Worm (Caenorhabditis elegans): ENCODE results near the gene hrde-1.

The hrde-1 gene

ce11 chrIII:4172210-4172609 lies 3.7 kb downstream of the hrde-1 start (continued):
- TF ChIP-seq zim-3 (tag; optimal IDR thresholded peaks at IDR 0.05) (peak; percentile 63), ceh-27 (GFP tag; optimal IDR thresholded peaks at IDR 0.05) (no peak), unc-130 (GFP tag; optimal IDR thresholded peaks at IDR 0.05) (peak; percentile 69), rpc-1 (optimal IDR thresholded peaks at IDR 0.05) (no peak), rpc-1 (tag; optimal IDR thresholded peaks at IDR 0.05) (peak; percentile 7), ets-4 (GFP tag; optimal IDR thresholded peaks at IDR 0.05) (no peak), F49E8.2 (tag; optimal IDR thresholded peaks at IDR 0.05; ENCODE audit: insufficient read depth) (peak; percentile 82), bed-2 (GFP tag; IDR thresholded peaks at IDR 0.05) (no peak), him-1 (tag; optimal IDR thresholded peaks at IDR 0.05) (peak; percentile 63), nhr-80 (tag; optimal IDR thresholded peaks at IDR 0.05) (no peak), cebp-2 (GFP tag; IDR thresholded peaks at IDR 0.05) (peak; percentile 61; the same call in 1 of the 2 replicates), xnd-1 (tag; optimal IDR thresholded peaks at IDR 0.05) (peak; percentile 52), lin-40 (tag; optimal IDR thresholded peaks at IDR 0.05) (no peak), attf-6 (GFP tag; IDR thresholded peaks at IDR 0.05) (0 out of 2 replicates have a peak, but pooled peaks have one; percentile 29), madf-3 (GFP tag; IDR thresholded peaks at IDR 0.05) (peak; percentile 85), F39B2.1 (GFP tag; IDR thresholded peaks at IDR 0.05) (peak; percentile 9; the same call in 1 of the 2 replicates), bed-1 (GFP tag; IDR thresholded peaks at IDR 0.05) (no peak), F22D6.2 (tag; optimal IDR thresholded peaks at IDR 0.05) (no peak), snpc-3.4 (tag; optimal IDR thresholded peaks at IDR 0.05) (peak; percentile 23)

- peak; percentile 83 for TF ChIP-seq snpc-3.4 (tag; optimal IDR thresholded peaks at IDR 0.05)
- no peak for TF ChIP-seq F10E7.11 (tag; optimal IDR thresholded peaks at IDR 0.05)
- peak; percentile 50 for TF ChIP-seq die-1 (tag; optimal IDR thresholded peaks at IDR 0.05)
- TF ChIP-seq K12H6.12 (tag; optimal IDR thresholded peaks at IDR 0.05): peak; percentile 19
- peak; percentile 47 for TF ChIP-seq lsl-1 (GFP tag; optimal IDR thresholded peaks at IDR 0.05)
- TF ChIP-seq pbrm-1 (GFP tag; IDR thresholded peaks at IDR 0.05): peak; percentile 31; the same call in 1 of the 2 replicates
- peak; percentile 46 for TF ChIP-seq lin-40 (tag; optimal IDR thresholded peaks at IDR 0.05)
- peak; percentile 29 for TF ChIP-seq F52B5.7 (tag; optimal IDR thresholded peaks at IDR 0.05)
- peak; percentile 0 for TF ChIP-seq him-1 (tag; optimal IDR thresholded peaks at IDR 0.05)
- no peak for TF ChIP-seq dpff-1 (tag; optimal IDR thresholded peaks at IDR 0.05)
- no peak for TF ChIP-seq F55B11.4 (tag; optimal IDR thresholded peaks at IDR 0.05; ENCODE audit: borderline replicate concordance, insufficient read depth)
- peak; percentile 38; the same call in 1 of the 2 replicates for TF ChIP-seq hmg-1.2 (GFP tag; IDR thresholded peaks at IDR 0.05)
- peak; percentile 61; the same call in 1 of the 2 replicates for TF ChIP-seq D2030.7 (GFP tag; IDR thresholded peaks at IDR 0.05)
- TF ChIP-seq madf-10 (tag; optimal IDR thresholded peaks at IDR 0.05): peak; percentile 45
- TF ChIP-seq mes-4 (tag; optimal IDR thresholded peaks at IDR 0.05): no peak
- peak in 1 of 3 experiments; percentile 25 for TF ChIP-seq lin-35 (GFP tag; optimal IDR thresholded peaks at IDR 0.05)
- TF ChIP-seq let-607 (tag; optimal IDR thresholded peaks at IDR 0.05): peak in 1 of 2 experiments; percentile 42
- TF ChIP-seq nhr-80 (tag; optimal IDR thresholded peaks at IDR 0.05): peak; percentile 1
- no peak for TF ChIP-seq nhr-179 (tag; optimal IDR thresholded peaks at IDR 0.05)
- TF ChIP-seq F23B12.7 (tag; optimal IDR thresholded peaks at IDR 0.05; ENCODE audit: insufficient read depth): peak; percentile 67
- peak; percentile 69 for TF ChIP-seq lin-54 (GFP tag; optimal IDR thresholded peaks at IDR 0.05)
- TF ChIP-seq repo-1 (tag; optimal IDR thresholded peaks at IDR 0.05): peak; percentile 4
- peak; percentile 86 for TF ChIP-seq ZK185.1 (tag; optimal IDR thresholded peaks at IDR 0.05; ENCODE audit: poor library complexity, severe bottlenecking)
- TF ChIP-seq ztf-18 (tag; optimal IDR thresholded peaks at IDR 0.05): peak; percentile 46
- no peak for TF ChIP-seq attf-6 (GFP tag; IDR thresholded peaks at IDR 0.05)
- TF ChIP-seq F57C9.4 (tag; optimal IDR thresholded peaks at IDR 0.05): no peak
- peak; percentile 71 for TF ChIP-seq snpc-1.3 (tag; optimal IDR thresholded peaks at IDR 0.05; ENCODE audit: insufficient read depth)
- peak; percentile 82 for TF ChIP-seq madf-6 (GFP tag; IDR thresholded peaks at IDR 0.05)
- TF ChIP-seq ets-4 (GFP tag; optimal IDR thresholded peaks at IDR 0.05): no peak
- peak; percentile 77; the same call in 1 of the 2 replicates for TF ChIP-seq nfyb-1 (GFP tag; IDR thresholded peaks at IDR 0.05)
- TF ChIP-seq tbp1 (GFP tag; optimal IDR thresholded peaks at IDR 0.05): peak; percentile 45
- peak; percentile 63 for TF ChIP-seq F49E8.2 (tag; optimal IDR thresholded peaks at IDR 0.05; ENCODE audit: insufficient read depth)
- peak; percentile 66 for TF ChIP-seq hrde-1 (tag; optimal IDR thresholded peaks at IDR 0.05; ENCODE audit: borderline replicate concordance)
These were observed 5.0 kb downstream of the hrde-1 start, which contains the start of the genes rnf-121 and C16C10.4 for ce11 chrIII:4170903-4171377. Gene rnf-121 (minus strand): TSS chrIII:4170953. Gene C16C10.4 (plus strand): TSS chrIII:4171336.
